Worm (Caenorhabditis elegans): ENCODE data around the gene igcm-2.
A peak's percentile ranks its signal among the peaks of the same experiment; 100 is the strongest.

Gene igcm-2

DNA sequence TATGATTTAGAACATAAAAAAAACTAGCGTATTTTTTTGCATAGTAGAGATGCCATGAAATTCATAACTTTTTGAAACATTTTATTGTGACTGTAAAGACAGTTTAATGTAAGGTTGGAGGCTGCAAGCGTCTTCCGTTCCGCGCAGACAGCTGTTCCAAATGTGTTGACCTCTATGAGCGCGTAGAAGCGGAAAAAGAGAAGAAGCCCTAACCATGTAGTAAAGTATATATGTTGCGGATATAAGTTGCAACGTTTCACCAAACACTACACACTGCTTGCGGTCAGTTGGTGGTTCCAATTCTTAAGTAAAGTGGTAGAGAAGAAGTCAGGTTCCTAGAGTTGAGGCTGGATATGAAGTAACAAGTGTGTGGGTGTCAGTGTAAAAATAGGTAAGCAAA, 2.8 kb downstream of the igcm-2 start:
- TF ChIP-seq ref-1 (GFP tag; conservative IDR thresholded peaks at IDR 0.05), result no peak
- TF ChIP-seq flt-1 (GFP tag; IDR thresholded peaks at IDR 0.05), result no peak
- no peak for TF ChIP-seq klf-2 (GFP tag; conservative IDR thresholded peaks at IDR 0.05)
- no peak for TF ChIP-seq T22C8.4 (GFP tag; IDR thresholded peaks at IDR 0.05)
- no peak for TF ChIP-seq ztf-23 (GFP tag; IDR thresholded peaks at IDR 0.05)
- TF ChIP-seq tab-1 (GFP tag; IDR thresholded peaks at IDR 0.05), result no peak
- no peak for TF ChIP-seq ztf-29 (GFP tag; IDR thresholded peaks at IDR 0.05)
- TF ChIP-seq med-1 (GFP tag; optimal IDR thresholded peaks at IDR 0.05; ENCODE audit: insufficient read depth), result no peak

DNA sequence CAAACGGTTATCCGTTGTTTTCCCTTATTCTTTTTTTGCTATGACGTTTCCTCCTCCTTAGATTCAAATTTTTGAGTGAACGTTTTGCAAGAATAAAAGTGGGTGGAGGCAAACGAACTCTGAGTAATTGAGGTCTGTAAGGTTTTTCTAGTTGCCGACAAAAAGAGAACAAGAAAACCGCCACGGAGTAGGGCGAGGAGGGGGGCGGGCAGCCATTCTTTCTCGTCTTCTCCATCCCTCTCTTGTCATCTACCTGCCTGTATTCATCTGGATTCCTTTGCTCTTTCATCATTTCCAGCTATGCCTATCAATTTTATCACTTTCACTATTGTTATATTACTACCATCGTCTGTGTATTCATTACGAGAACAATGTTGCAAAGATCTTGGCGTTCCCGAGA, 6.2 kb downstream of the igcm-2 start, which contains the start of gene igdb-3:
TSS of gene igdb-3 (plus strand) at position 301 of the 400 bp plus-strand sequence.
- no peak for TF ChIP-seq cog-1 (tag; optimal IDR thresholded peaks at IDR 0.05)
- TF ChIP-seq ztf-29 (GFP tag; IDR thresholded peaks at IDR 0.05), result no peak
- TF ChIP-seq med-1 (GFP tag; optimal IDR thresholded peaks at IDR 0.05; ENCODE audit: insufficient read depth), result no peak
- TF ChIP-seq T22C8.4 (GFP tag; IDR thresholded peaks at IDR 0.05), result no peak
- TF ChIP-seq klf-2 (GFP tag; conservative IDR thresholded peaks at IDR 0.05), result no peak
- no peak for TF ChIP-seq ztf-23 (GFP tag; IDR thresholded peaks at IDR 0.05)
- no peak for TF ChIP-seq tab-1 (GFP tag; IDR thresholded peaks at IDR 0.05)
- no peak for TF ChIP-seq ref-1 (GFP tag; conservative IDR thresholded peaks at IDR 0.05)
- no peak for TF ChIP-seq flt-1 (GFP tag; IDR thresholded peaks at IDR 0.05)

DNA sequence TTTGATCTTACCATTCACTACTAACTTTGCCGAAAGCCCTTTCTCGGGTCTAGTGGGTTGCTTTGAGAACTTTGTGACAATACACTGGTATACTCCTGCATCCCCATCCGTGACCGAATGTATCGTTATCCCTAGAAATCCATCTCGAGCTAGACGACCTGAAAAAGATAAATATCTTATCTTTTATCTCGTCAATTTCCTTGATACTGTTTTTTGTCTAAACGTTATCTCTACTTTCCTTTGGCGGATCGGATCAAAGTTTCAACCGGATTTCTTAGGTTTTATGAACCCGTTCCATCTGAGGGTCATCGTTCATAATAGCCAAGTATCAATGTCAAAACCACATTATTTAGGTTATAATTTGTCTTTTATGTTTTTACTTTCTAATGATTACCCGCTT, 6.9 kb downstream of the igcm-2 start:
- TF ChIP-seq T22C8.4 (GFP tag; IDR thresholded peaks at IDR 0.05) (no peak), klf-2 (GFP tag; conservative IDR thresholded peaks at IDR 0.05) (no peak), flt-1 (GFP tag; IDR thresholded peaks at IDR 0.05) (no peak), med-1 (GFP tag; optimal IDR thresholded peaks at IDR 0.05; ENCODE audit: insufficient read depth) (no peak), ref-1 (GFP tag; conservative IDR thresholded peaks at IDR 0.05) (no peak), ztf-29 (GFP tag; IDR thresholded peaks at IDR 0.05) (no peak), cog-1 (tag; optimal IDR thresholded peaks at IDR 0.05) (no peak), ztf-23 (GFP tag; IDR thresholded peaks at IDR 0.05) (no peak), tab-1 (GFP tag; IDR thresholded peaks at IDR 0.05) (no peak)

DNA sequence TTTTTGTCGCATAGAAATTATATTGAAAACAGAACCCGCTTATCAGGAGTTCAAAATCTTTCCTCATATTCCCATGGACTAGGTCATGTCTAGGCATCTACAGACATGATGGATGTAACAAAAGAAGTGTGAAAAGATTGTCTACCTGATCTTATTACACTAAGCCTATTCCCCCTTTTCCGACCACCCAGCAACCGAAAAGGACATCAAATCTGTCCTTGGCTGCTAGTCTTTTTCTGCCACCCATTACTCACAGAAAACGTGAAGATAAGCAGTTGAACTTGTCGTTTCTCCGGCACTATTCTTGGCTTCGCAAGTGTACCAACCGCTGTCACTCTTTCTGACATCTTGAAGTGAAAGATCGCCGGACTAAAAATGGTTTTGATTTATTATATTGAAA, 8.5 kb downstream of the igcm-2 start:
- TF ChIP-seq ref-1 (GFP tag; conservative IDR thresholded peaks at IDR 0.05) (no peak), klf-2 (GFP tag; conservative IDR thresholded peaks at IDR 0.05) (no peak), flt-1 (GFP tag; IDR thresholded peaks at IDR 0.05) (no peak), med-1 (GFP tag; optimal IDR thresholded peaks at IDR 0.05; ENCODE audit: insufficient read depth) (no peak), ztf-29 (GFP tag; IDR thresholded peaks at IDR 0.05) (no peak), tab-1 (GFP tag; IDR thresholded peaks at IDR 0.05) (no peak), ztf-23 (GFP tag; IDR thresholded peaks at IDR 0.05) (no peak), cog-1 (tag; optimal IDR thresholded peaks at IDR 0.05) (no peak), T22C8.4 (GFP tag; IDR thresholded peaks at IDR 0.05) (no peak)

DNA sequence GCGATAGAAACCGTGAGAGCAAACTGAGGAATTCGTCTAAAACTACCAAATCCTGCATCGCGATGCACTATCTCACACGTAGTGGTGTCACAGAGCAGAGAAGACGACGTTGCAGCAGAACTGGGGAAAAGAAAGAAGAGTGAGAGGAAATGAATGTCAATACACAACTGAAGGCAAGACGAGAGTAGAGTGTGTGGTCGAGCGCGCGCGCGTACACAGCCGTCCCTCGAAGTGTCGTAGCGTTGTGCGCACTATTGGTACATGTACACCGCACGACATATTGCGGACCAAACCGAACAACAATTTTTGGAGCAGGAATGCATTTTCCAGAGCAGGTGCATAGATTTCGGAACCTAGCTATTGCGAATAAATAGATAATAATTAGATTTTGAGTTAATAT, 13.0 kb downstream of the igcm-2 start:
- TF ChIP-seq ztf-23 (GFP tag; IDR thresholded peaks at IDR 0.05) (0 out of 2 replicates have a peak, but pooled peaks have one; percentile 27), med-1 (GFP tag; optimal IDR thresholded peaks at IDR 0.05; ENCODE audit: insufficient read depth) (no peak), flt-1 (GFP tag; IDR thresholded peaks at IDR 0.05) (peak; percentile 75), T22C8.4 (GFP tag; IDR thresholded peaks at IDR 0.05) (no peak), ref-1 (GFP tag; conservative IDR thresholded peaks at IDR 0.05) (no peak), klf-2 (GFP tag; conservative IDR thresholded peaks at IDR 0.05) (no peak), tab-1 (GFP tag; IDR thresholded peaks at IDR 0.05) (peak; percentile 37; the same call in 1 of the 2 replicates), ztf-29 (GFP tag; IDR thresholded peaks at IDR 0.05) (no peak), cog-1 (tag; optimal IDR thresholded peaks at IDR 0.05) (peak; percentile 67)

DNA sequence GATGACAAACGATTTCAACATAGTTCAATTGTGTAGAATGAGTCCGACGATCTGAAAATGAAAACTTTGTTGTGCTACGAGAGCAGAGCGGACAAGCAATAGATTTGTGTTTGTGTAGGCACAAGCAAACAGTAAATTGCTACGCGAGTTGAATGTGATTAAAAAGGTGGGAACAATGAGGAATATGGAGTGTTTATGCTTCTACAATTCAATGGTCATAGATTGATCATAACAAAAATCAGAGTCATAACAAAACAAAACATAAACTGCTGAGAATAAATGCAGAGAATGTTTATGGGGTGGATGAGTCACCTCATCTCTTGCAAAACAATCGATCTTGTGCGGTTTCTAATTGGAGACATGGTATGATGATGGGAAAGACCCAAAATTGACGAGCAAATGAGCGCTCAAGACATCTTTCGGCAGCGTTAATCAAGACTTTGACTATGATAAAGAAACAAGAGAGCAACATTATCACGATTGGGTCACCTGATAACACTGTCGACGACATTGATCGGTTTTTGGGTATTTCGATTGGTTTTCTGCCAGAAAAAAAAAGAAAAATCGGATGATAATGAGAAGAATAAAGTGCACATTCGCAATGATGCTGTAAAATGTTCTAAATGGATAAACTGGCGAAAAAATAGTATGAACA, 13.6 kb downstream of the igcm-2 start, which contains the start of gene lmp-1:
TSS of gene lmp-1 (minus strand) at position 51 of the 655 bp plus-strand sequence.
- TF ChIP-seq med-1 (GFP tag; optimal IDR thresholded peaks at IDR 0.05; ENCODE audit: insufficient read depth) (no peak), flt-1 (GFP tag; IDR thresholded peaks at IDR 0.05) (no peak), ztf-29 (GFP tag; IDR thresholded peaks at IDR 0.05) (no peak), ref-1 (GFP tag; conservative IDR thresholded peaks at IDR 0.05) (no peak), ztf-23 (GFP tag; IDR thresholded peaks at IDR 0.05) (no peak), klf-2 (GFP tag; conservative IDR thresholded peaks at IDR 0.05) (no peak), tab-1 (GFP tag; IDR thresholded peaks at IDR 0.05) (no peak), cog-1 (tag; optimal IDR thresholded peaks at IDR 0.05) (no peak), T22C8.4 (GFP tag; IDR thresholded peaks at IDR 0.05) (no peak)

DNA sequence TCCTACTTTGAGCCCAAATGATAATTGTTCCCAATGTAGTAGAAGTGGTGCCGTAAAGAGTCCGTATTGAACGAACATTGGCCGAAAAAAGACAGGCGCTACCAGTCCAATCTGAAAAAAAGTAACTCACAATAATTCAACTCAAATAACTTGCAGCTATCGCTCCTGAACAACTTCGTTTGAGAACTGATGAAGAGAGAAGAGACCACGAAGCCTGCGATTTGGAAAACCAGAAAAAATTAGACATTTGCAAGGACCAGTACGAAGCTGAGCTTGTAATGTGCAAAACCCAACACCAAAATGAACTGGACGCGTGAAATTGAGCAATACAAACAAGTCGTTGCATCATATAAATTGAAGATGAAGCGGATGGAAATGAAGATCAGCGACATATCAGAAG, 16.9 kb downstream of the igcm-2 start, which contains the start of gene C03B1.1:
TSS of gene C03B1.1 (plus strand) at position 301 of the 400 bp plus-strand sequence.
- TF ChIP-seq T22C8.4 (GFP tag; IDR thresholded peaks at IDR 0.05) (no peak), tab-1 (GFP tag; IDR thresholded peaks at IDR 0.05) (no peak), cog-1 (tag; optimal IDR thresholded peaks at IDR 0.05) (no peak), ref-1 (GFP tag; conservative IDR thresholded peaks at IDR 0.05) (no peak), ztf-23 (GFP tag; IDR thresholded peaks at IDR 0.05) (no peak), klf-2 (GFP tag; conservative IDR thresholded peaks at IDR 0.05) (no peak), ztf-29 (GFP tag; IDR thresholded peaks at IDR 0.05) (no peak), med-1 (GFP tag; optimal IDR thresholded peaks at IDR 0.05; ENCODE audit: insufficient read depth) (no peak), flt-1 (GFP tag; IDR thresholded peaks at IDR 0.05) (no peak)

DNA sequence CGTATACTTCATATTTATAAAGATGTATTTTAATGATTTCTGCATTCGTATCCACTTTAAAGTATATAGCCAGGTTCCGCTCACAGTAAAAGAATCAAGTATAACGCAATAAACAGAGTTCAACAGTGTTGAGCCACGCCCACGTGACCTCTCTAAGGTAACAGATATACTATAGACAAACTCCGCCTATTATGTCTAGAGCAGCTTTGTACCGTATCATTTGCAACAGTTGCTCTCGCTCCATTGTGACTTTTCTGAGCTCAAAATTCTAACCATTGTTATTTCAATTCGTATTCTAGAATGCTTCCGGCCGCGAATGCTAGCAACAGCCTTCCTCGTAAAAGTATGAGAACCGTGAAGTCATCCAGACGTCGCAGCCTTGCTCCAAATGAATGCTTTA, 18.0 kb downstream of the igcm-2 start, which contains the start of gene C03B1.17:
TSS of gene C03B1.17 (plus strand) at position 301 of the 400 bp plus-strand sequence.
- TF ChIP-seq med-1 (GFP tag; optimal IDR thresholded peaks at IDR 0.05; ENCODE audit: insufficient read depth) (no peak), cog-1 (tag; optimal IDR thresholded peaks at IDR 0.05) (no peak), klf-2 (GFP tag; conservative IDR thresholded peaks at IDR 0.05) (no peak), ztf-23 (GFP tag; IDR thresholded peaks at IDR 0.05) (no peak), ztf-29 (GFP tag; IDR thresholded peaks at IDR 0.05) (no peak), T22C8.4 (GFP tag; IDR thresholded peaks at IDR 0.05) (no peak), flt-1 (GFP tag; IDR thresholded peaks at IDR 0.05) (no peak), ref-1 (GFP tag; conservative IDR thresholded peaks at IDR 0.05) (no peak), tab-1 (GFP tag; IDR thresholded peaks at IDR 0.05) (no peak)
